Fruit fly (Drosophila melanogaster) whole organism, prepupa: ENCODE data around the gene tyf.

ENCODE experiments used
- Blimp-1 ChIP-seq: fragments of 200-800 bp; sonication (Bioruptor generic); optimal IDR thresholded peaks from 3 replicates; lab custom pipeline; 2017; ENCODE audit warnings: missing biosample characterization, missing genetic modification characterization, mild to moderate bottlenecking, moderate library complexity, missing genetic modification reagents
- CG11762 ChIP-seq: fragments of 200-800 bp; sonication (Bioruptor generic); optimal IDR thresholded peaks from 3 replicates; lab custom pipeline; 2016; ENCODE audit warnings: missing biosample characterization, missing genetic modification characterization; ENCODE audit not compliant: insufficient read depth
- CG15336 ChIP-seq: fragments of 200-800 bp; sonication (Bioruptor generic); IDR thresholded peaks from 2 replicates; pipeline ENCODE4 v1.3.6; 2022; ENCODE audit warnings: missing biosample characterization, missing genetic modification characterization
- CG1621 ChIP-seq: fragments of 200-800 bp; sonication (Bioruptor generic); optimal IDR thresholded peaks from 3 replicates; lab custom pipeline; 2018; ENCODE audit warnings: missing biosample characterization, mild to moderate bottlenecking, missing genetic modification characterization
- CG3032 ChIP-seq: fragments of 200-800 bp; optimal IDR thresholded peaks from 2 replicates; lab custom pipeline; 2019; ENCODE audit warnings: missing biosample characterization, mild to moderate bottlenecking, missing genetic modification characterization, moderate library complexity
- CG31627 ChIP-seq: fragments of 200-800 bp; sonication (Bioruptor generic); optimal IDR thresholded peaks from 3 replicates; lab custom pipeline; 2016; ENCODE audit warnings: missing biosample characterization, missing genetic modification characterization
- CG32006 ChIP-seq: fragments of 200-800 bp; sonication (Bioruptor generic); optimal IDR thresholded peaks from 3 replicates; lab custom pipeline; 2017; ENCODE audit warnings: missing biosample characterization, mild to moderate bottlenecking, missing genetic modification characterization
- CG34406 ChIP-seq: fragments of 200-800 bp; sonication (Bioruptor generic); optimal IDR thresholded peaks from 3 replicates; lab custom pipeline; 2016; ENCODE audit warnings: missing biosample characterization, missing genetic modification characterization
- CG4318 ChIP-seq: fragments of 200-800 bp; sonication (Bioruptor generic); optimal IDR thresholded peaks from 3 replicates; lab custom pipeline; 2017; ENCODE audit warnings: missing biosample characterization, mild to moderate bottlenecking, missing genetic modification characterization
- CG6163 ChIP-seq: fragments of 200-800 bp; sonication (Bioruptor generic); IDR thresholded peaks from 3 replicates; pipeline ENCODE4 v1.3.6; 2022; ENCODE audit warnings: missing biosample characterization, missing genetic modification characterization
- CG6792 ChIP-seq: fragments of 200-800 bp; sonication (Bioruptor generic); optimal IDR thresholded peaks from 3 replicates; lab custom pipeline; 2016; ENCODE audit warnings: missing biosample characterization, missing genetic modification characterization
- CG6854 ChIP-seq: fragments of 200-800 bp; sonication (Bioruptor generic); optimal IDR thresholded peaks from 2 replicates; lab custom pipeline; 2017; ENCODE audit warnings: missing biosample characterization, mild to moderate bottlenecking, missing genetic modification characterization
- CG7368 ChIP-seq: fragments of 200-800 bp; sonication (Bioruptor generic); optimal IDR thresholded peaks from 3 replicates; lab custom pipeline; 2016; ENCODE audit warnings: missing biosample characterization, missing genetic modification characterization
- CG8319 ChIP-seq: fragments of 200-800 bp; sonication (Bioruptor generic); optimal IDR thresholded peaks from 3 replicates; lab custom pipeline; 2016; ENCODE audit warnings: missing biosample characterization, missing genetic modification characterization
- CG9139 ChIP-seq: fragments of 200-800 bp; sonication (Bioruptor generic); optimal IDR thresholded peaks from 3 replicates; lab custom pipeline; 2017; ENCODE audit warnings: missing biosample characterization, mild to moderate bottlenecking, missing genetic modification characterization
- Eip75B ChIP-seq: fragments of 200-800 bp; sonication (Bioruptor generic); optimal IDR thresholded peaks from 3 replicates; lab custom pipeline; 2016; ENCODE audit warnings: missing biosample characterization, missing genetic modification characterization
- Eip78C ChIP-seq: fragments of 200-800 bp; sonication (Bioruptor generic); peaks from one replicate; lab custom pipeline; 2016; ENCODE audit warnings: missing biosample characterization, missing genetic modification characterization
- Ets21C ChIP-seq: fragments of 200-800 bp; sonication (Bioruptor generic); optimal IDR thresholded peaks from 3 replicates; lab custom pipeline; 2016; ENCODE audit warnings: missing biosample characterization, missing genetic modification characterization
- Hr38 ChIP-seq: sonication (Bioruptor generic); optimal IDR thresholded peaks from 2 replicates; lab custom pipeline; 2016; ENCODE audit warnings: missing biosample characterization, missing genetic modification characterization
- Hr39 ChIP-seq: fragments of 200-800 bp; sonication (Bioruptor generic); optimal IDR thresholded peaks from 2 replicates; lab custom pipeline; 2016; ENCODE audit warnings: missing biosample characterization, missing genetic modification characterization
- Hr4 ChIP-seq: fragments of 200-800 bp; sonication (Bioruptor generic); optimal IDR thresholded peaks from 3 replicates; lab custom pipeline; 2016; ENCODE audit warnings: missing biosample characterization, missing genetic modification characterization
- Lpt ChIP-seq: fragments of 200-800 bp; sonication (Bioruptor generic); optimal IDR thresholded peaks from 3 replicates; lab custom pipeline; 2016; ENCODE audit warnings: missing biosample characterization, missing genetic modification characterization
- Smox ChIP-seq: fragments of 200-800 bp; sonication (Bioruptor generic); optimal IDR thresholded peaks from 3 replicates; lab custom pipeline; 2016; ENCODE audit warnings: missing biosample characterization, missing genetic modification characterization
- Sox14 ChIP-seq: fragments of 200-800 bp; sonication (Bioruptor generic); optimal IDR thresholded peaks from 3 replicates; lab custom pipeline; 2016; ENCODE audit warnings: missing biosample characterization, missing genetic modification characterization
- achi ChIP-seq: fragments of 200-800 bp; sonication (Bioruptor generic); optimal IDR thresholded peaks from 3 replicates; lab custom pipeline; 2016; ENCODE audit warnings: missing biosample characterization, missing genetic modification characterization
- cyc ChIP-seq: fragments of 200-800 bp; sonication (Bioruptor generic); optimal IDR thresholded peaks from 3 replicates; lab custom pipeline; 2016; ENCODE audit warnings: missing biosample characterization, missing genetic modification characterization
- dsx ChIP-seq: fragments of 200-800 bp; optimal IDR thresholded peaks from 3 replicates; lab custom pipeline; 2019; ENCODE audit warnings: missing biosample characterization, mild to moderate bottlenecking, missing genetic modification characterization, moderate library complexity; ENCODE audit not compliant: poor library complexity, severe bottlenecking
- eg ChIP-seq: fragments of 200-800 bp; sonication (Bioruptor generic); IDR thresholded peaks from 3 replicates; pipeline ENCODE4 v1.3.6; 2022; ENCODE audit warnings: missing biosample characterization, missing genetic modification characterization
- esn ChIP-seq: fragments of 200-800 bp; sonication (Bioruptor generic); optimal IDR thresholded peaks from 2 replicates; lab custom pipeline; 2016; ENCODE audit warnings: missing biosample characterization, mild to moderate bottlenecking, missing genetic modification characterization, moderate library complexity
- fd59A ChIP-seq: fragments of 200-800 bp; sonication (Bioruptor generic); optimal IDR thresholded peaks from 2 replicates; lab custom pipeline; 2017; ENCODE audit warnings: missing biosample characterization, mild to moderate bottlenecking, missing genetic modification characterization, missing genetic modification reagents
- fd85E ChIP-seq: fragments of 200-800 bp; sonication (Bioruptor generic); optimal IDR thresholded peaks from 3 replicates; lab custom pipeline; 2016; ENCODE audit warnings: missing biosample characterization, missing genetic modification characterization
- fkh ChIP-seq: fragments of 200-800 bp; sonication (Bioruptor generic); optimal IDR thresholded peaks from 3 replicates; lab custom pipeline; 2017; ENCODE audit warnings: missing biosample characterization, mild to moderate bottlenecking, missing genetic modification characterization, moderate library complexity
- lz ChIP-seq: fragments of 200-800 bp; sonication (Bioruptor generic); optimal IDR thresholded peaks from 3 replicates; lab custom pipeline; 2016; ENCODE audit warnings: missing biosample characterization, missing genetic modification characterization
- spab ChIP-seq: fragments of 200-800 bp; sonication (Bioruptor generic); optimal IDR thresholded peaks from 2 replicates; lab custom pipeline; 2017; ENCODE audit warnings: missing biosample characterization, mild to moderate bottlenecking, missing genetic modification characterization, missing genetic modification reagents
- ss ChIP-seq, 2 experiments: fragments of 200-800 bp; sonication (Bioruptor generic); optimal IDR thresholded peaks; 2 replicates in 1 of 2; 3 replicates in 1 of 2; lab custom pipeline; 2017 to 2018; ENCODE audit warnings: mild to moderate bottlenecking in 2 of 2, missing biosample characterization in 2 of 2, missing genetic modification characterization in 2 of 2, moderate library complexity in 1 of 2
- svp ChIP-seq: fragments of 200-800 bp; sonication (Bioruptor generic); peaks from one replicate; lab custom pipeline; 2016; ENCODE audit warnings: missing biosample characterization, missing genetic modification characterization
- vri ChIP-seq: fragments of 200-800 bp; sonication (Bioruptor generic); optimal IDR thresholded peaks from 3 replicates; lab custom pipeline; 2016; ENCODE audit warnings: missing biosample characterization, mild to moderate bottlenecking, missing genetic modification characterization

tyf gene

DNA sequence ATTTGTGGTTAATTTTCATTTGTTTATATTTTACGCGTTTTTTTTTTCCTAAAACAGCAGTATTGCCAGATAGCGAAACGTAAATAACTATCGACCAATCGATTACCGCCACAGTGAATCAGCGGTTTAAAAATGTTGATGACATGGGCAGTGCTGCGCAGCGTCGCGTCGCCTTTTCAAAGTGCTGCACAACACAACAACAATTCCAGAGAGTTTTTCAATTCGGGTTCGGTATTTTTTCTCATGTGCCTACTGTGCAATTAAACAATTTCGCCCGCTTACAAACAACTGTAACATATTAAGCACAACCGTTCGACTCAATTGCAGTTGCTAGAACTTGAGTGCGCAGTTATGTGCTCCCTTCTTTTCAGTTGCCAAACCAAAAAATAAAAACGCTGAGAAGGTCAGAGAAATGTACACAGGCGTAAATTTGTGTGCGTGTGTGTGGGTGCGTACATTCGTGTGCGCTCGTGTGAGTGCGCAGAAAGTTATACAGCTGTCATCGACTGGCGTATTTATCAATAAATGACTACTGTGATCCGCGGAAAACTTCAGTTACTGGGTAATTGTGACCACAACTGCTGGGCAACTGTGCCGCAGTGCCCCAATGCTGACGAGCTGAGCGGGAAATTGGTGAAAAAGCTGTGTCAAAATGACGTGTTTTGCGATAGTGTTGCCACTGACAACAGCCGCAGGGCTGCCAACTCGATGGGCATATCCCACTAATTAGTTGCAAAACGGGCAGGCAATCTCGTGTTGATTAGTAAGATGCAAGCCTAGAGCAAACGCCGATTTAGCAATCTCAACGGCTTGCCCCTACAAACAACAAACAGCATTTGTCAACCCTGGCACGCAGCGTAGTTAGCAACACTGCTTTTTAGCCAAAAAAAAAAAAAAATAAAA, at the start of gene tyf, which contains the start of gene Tip60:
Gene tyf, plus strand, starts transcription at position 187 of the 903 bp plus-strand sequence.
Gene Tip60, minus strand, starts transcription at position 654 of the 903 bp plus-strand sequence.
- peak; percentile 78 for TF ChIP-seq svp (GFP tag; lab: Kevin White, UChicago)
- TF ChIP-seq CG6854, result peak; percentile 21
- TF ChIP-seq CG31627 (GFP tag; lab: Kevin White, UChicago), result no peak
- TF ChIP-seq Lpt (GFP tag; lab: Kevin White, UChicago), result no peak
- TF ChIP-seq fkh, result peak; percentile 46
- no peak for TF ChIP-seq CG34406
- peak; percentile 44 for TF ChIP-seq cyc (GFP tag; lab: Kevin White, UChicago)
- TF ChIP-seq achi (GFP tag; lab: Kevin White, UChicago), result peak; percentile 85
- TF ChIP-seq CG15336, result no peak
- TF ChIP-seq Eip78C, result peak; percentile 66
- TF ChIP-seq Hr39 (GFP tag; lab: Kevin White, UChicago), result peak; percentile 21
- peak; percentile 53 for TF ChIP-seq CG6163
- no peak for TF ChIP-seq CG7368 (GFP tag; lab: Kevin White, UChicago)
- no peak for TF ChIP-seq dsx (GFP tag; lab: Kevin White, UChicago)
- TF ChIP-seq esn (GFP tag; lab: Kevin White, UChicago), result peak; percentile 16
- peak; percentile 61; the same call in 2 of the 3 replicates for TF ChIP-seq eg (GFP tag; lab: Robert Waterston, UW)

- TF ChIP-seq CG4318 (GFP tag; lab: Kevin White, UChicago), result no peak
- TF ChIP-seq CG34406, result no peak
- TF ChIP-seq CG32006 (GFP tag; lab: Kevin White, UChicago), result no peak
- no peak for TF ChIP-seq vri (GFP tag; lab: Kevin White, UChicago)
- TF ChIP-seq Blimp-1 (GFP tag; lab: Kevin White, UChicago), result no peak
- no peak for TF ChIP-seq CG1621 (tag; lab: Kevin White, UChicago)
- TF ChIP-seq CG31627 (GFP tag; lab: Kevin White, UChicago), result no peak
- TF ChIP-seq fd59A (GFP tag; lab: Kevin White, UChicago), result no peak
- no peak for TF ChIP-seq Smox
- no peak for TF ChIP-seq spab (GFP tag; lab: Kevin White, UChicago)
- no peak for TF ChIP-seq CG6854
- no peak for TF ChIP-seq CG3032 (tag; lab: Kevin White, UChicago)
- no peak for TF ChIP-seq Hr4 (GFP tag; lab: Kevin White, UChicago)
- TF ChIP-seq svp (GFP tag; lab: Kevin White, UChicago), result no peak
Measured at dm6 chrX:4075430-4075829, 41.4 kb upstream of the tyf start, which contains the start of gene CG43689. TSS of gene CG43689 (plus strand) at chrX:4075743.

DNA sequence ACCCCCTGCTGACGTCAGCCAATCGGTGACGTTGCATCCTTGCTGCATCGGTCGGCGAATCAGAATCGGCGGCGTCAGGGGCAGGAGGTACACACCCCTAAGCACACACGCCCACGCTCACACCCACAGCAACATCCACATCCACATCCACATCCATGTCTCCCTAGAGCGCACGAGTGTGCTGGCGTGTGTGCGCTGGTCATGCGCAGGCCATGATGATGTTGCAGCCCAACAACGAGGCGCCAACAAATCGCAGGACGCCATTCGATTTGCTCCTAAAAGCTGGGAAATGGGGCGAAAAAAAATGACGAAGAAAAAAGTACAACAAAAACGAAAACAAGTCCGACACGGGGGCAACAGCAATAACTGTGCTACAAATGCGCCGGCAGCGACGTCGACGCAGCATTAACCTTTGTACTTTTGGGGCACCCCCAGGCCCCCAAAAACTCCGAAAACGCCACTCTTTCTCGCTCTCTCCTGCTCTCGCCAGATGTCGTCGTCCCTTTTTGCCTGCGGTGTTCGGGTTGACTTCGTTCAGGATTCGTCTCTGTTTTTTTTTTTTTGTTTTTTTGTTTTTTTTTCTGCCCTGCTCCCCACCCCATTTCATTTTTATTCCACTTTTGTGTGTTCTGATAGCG, 27.7 kb upstream of the tyf start:
- TF ChIP-seq svp (GFP tag; lab: Kevin White, UChicago), result peak; percentile 62
- TF ChIP-seq lz (GFP tag; lab: Kevin White, UChicago), result no peak
- peak in 1 of 2 experiments; percentile 41 for TF ChIP-seq ss (GFP tag; optimal IDR thresholded peaks at IDR 0.05; lab: Kevin White, UChicago)
- TF ChIP-seq Eip75B (GFP tag; lab: Kevin White, UChicago), result no peak
- TF ChIP-seq eg (GFP tag; lab: Robert Waterston, UW), result 0 out of 3 replicates have a peak, but pooled peaks have one; percentile 29
- no peak for TF ChIP-seq CG6163
- no peak for TF ChIP-seq Sox14 (GFP tag; lab: Kevin White, UChicago)
- no peak for TF ChIP-seq fd85E (GFP tag; lab: Kevin White, UChicago)

dm6 chrX:4100824-4101368, 15.9 kb upstream of the tyf start, which contains the start of the genes Cmtr1 and CG15375:
TSS of gene Cmtr1 (minus strand) at chrX:4101031.
TSS of gene CG15375 (plus strand) at chrX:4101318.
- TF ChIP-seq esn (GFP tag; lab: Kevin White, UChicago) (no peak), Hr39 (GFP tag; lab: Kevin White, UChicago) (no peak), Hr4 (GFP tag; lab: Kevin White, UChicago) (no peak), CG8319 (GFP tag; lab: Kevin White, UChicago) (no peak), Ets21C (no peak), Smox (no peak), Eip75B (GFP tag; lab: Kevin White, UChicago) (no peak), CG6854 (no peak), achi (GFP tag; lab: Kevin White, UChicago) (no peak), CG31627 (GFP tag; lab: Kevin White, UChicago) (no peak), Hr38 (GFP tag; lab: Kevin White, UChicago) (no peak), CG6792 (GFP tag; lab: Kevin White, UChicago) (no peak), CG6163 (no peak), CG9139 (no peak), CG34406 (no peak), CG11762 (GFP tag; lab: Kevin White, UChicago) (no peak)
